Worm (Caenorhabditis elegans): ENCODE results near the gene rfk-1.

ce11 chrIV:10419896-10420295 lies 10.6 kb upstream of the rfk-1 start:
- TF ChIP-seq sea-2 (GFP tag; optimal IDR thresholded peaks at IDR 0.05) (no peak), nhr-11 (tag; optimal IDR thresholded peaks at IDR 0.05) (no peak), unc-39 (tag; optimal IDR thresholded peaks at IDR 0.05) (no peak), elt-3 (tag; optimal IDR thresholded peaks at IDR 0.05) (no peak), elt-1 (tag; optimal IDR thresholded peaks at IDR 0.05) (no peak), ceh-16 (tag; optimal IDR thresholded peaks at IDR 0.05) (no peak), ama-1 (optimal IDR thresholded peaks at IDR 0.05) (no peak), skn-1 (tag; optimal IDR thresholded peaks at IDR 0.05) (no peak), ceh-9 (tag; optimal IDR thresholded peaks at IDR 0.05) (no peak), nhr-237 (tag; optimal IDR thresholded peaks at IDR 0.05) (no peak)
